Worm (Caenorhabditis elegans) whole organism, young adult: Measurements from ENCODE around the gene crn-2.

Source experiments
- B0019.2 ChIP-seq: fragments of 200-800 bp; sonication (Bioruptor generic); conservative IDR thresholded peaks from 2 replicates; pipeline ENCODE4 v1.3.6; 2022; ENCODE audit warnings: missing genetic modification reagents, missing genetic modification characterization, missing compliant biosample characterization
- D2030.7 ChIP-seq: fragments of 200-800 bp; sonication (Bioruptor generic); IDR thresholded peaks from 2 replicates; pipeline ENCODE4 v1.3.6; 2022; ENCODE audit warnings: missing genetic modification reagents, missing genetic modification characterization, missing compliant biosample characterization
- F23B12.7 ChIP-seq: sonication (generic microtip); optimal IDR thresholded peaks from 2 replicates; lab custom pipeline; 2017; ENCODE audit warnings: missing genetic modification characterization, mild to moderate bottlenecking, missing compliant biosample characterization, antibody characterized with exemption, moderate library complexity; ENCODE audit not compliant: insufficient read depth
- F33H1.4 ChIP-seq: fragments of 200-800 bp; sonication (Bioruptor generic); IDR thresholded peaks from 2 replicates; pipeline ENCODE4 v1.3.6; 2022; ENCODE audit warnings: missing genetic modification reagents, missing genetic modification characterization, missing compliant biosample characterization
- K11D2.4 ChIP-seq: fragments of 200-800 bp; sonication (Bioruptor generic); IDR thresholded peaks from 2 replicates; pipeline ENCODE4 v1.3.6; 2022; ENCODE audit warnings: missing genetic modification reagents, missing genetic modification characterization, missing compliant biosample characterization
- K12H6.12 ChIP-seq: fragments of 200-800 bp; sonication (Bioruptor generic); optimal IDR thresholded peaks from 2 replicates; lab custom pipeline; 2018; ENCODE audit warnings: mild to moderate bottlenecking, missing genetic modification characterization, missing compliant biosample characterization
- T07F8.4 ChIP-seq: sonication (generic microtip); optimal IDR thresholded peaks from 2 replicates; lab custom pipeline; 2016; ENCODE audit warnings: mild to moderate bottlenecking, missing genetic modification characterization, moderate library complexity, missing compliant biosample characterization
- Y67H2A.10 ChIP-seq: fragments of 200-800 bp; sonication (Bioruptor generic); conservative IDR thresholded peaks from 2 replicates; pipeline ENCODE4 v1.3.6; 2022; ENCODE audit warnings: missing genetic modification reagents, missing genetic modification characterization, missing compliant biosample characterization
- Y79H2A.3 ChIP-seq: fragments of 200-800 bp; sonication (Bioruptor generic); conservative IDR thresholded peaks from 2 replicates; pipeline ENCODE4 v1.3.6; 2022; ENCODE audit warnings: missing genetic modification reagents, missing genetic modification characterization, missing compliant biosample characterization
- ZK185.1 ChIP-seq: sonication (generic microtip); optimal IDR thresholded peaks from 2 replicates; lab custom pipeline; 2016; ENCODE audit warnings: mild to moderate bottlenecking, missing genetic modification characterization, missing compliant biosample characterization; ENCODE audit not compliant: poor library complexity, severe bottlenecking
- attf-3 ChIP-seq: fragments of 200-800 bp; sonication (Bioruptor generic); conservative IDR thresholded peaks from 2 replicates; pipeline ENCODE4 v1.3.6; 2022; ENCODE audit warnings: missing genetic modification reagents, missing genetic modification characterization, missing compliant biosample characterization
- bed-1 ChIP-seq: fragments of 200-800 bp; sonication (Bioruptor generic); IDR thresholded peaks from 2 replicates; pipeline ENCODE4 v1.3.6; 2022; ENCODE audit warnings: missing genetic modification reagents, missing genetic modification characterization, missing compliant biosample characterization
- cebp-1 ChIP-seq, 2 experiments: fragments of 200-800 bp in 1 of 2; sonication (Bioruptor generic) in 1 of 2; sonication (generic microtip) in 1 of 2; IDR thresholded peaks in 1 of 2; optimal IDR thresholded peaks in 1 of 2; 2 replicates each; pipeline versions ENCODE4 v1.3.6 to Lab custom; 2017 to 2022; ENCODE audit warnings: missing compliant biosample characterization in 2 of 2, missing genetic modification characterization in 2 of 2, mild to moderate bottlenecking in 1 of 2, missing genetic modification reagents in 1 of 2, moderate library complexity in 1 of 2
- ceh-100 ChIP-seq: fragments of 200-800 bp; sonication (Bioruptor generic); IDR thresholded peaks from 2 replicates; pipeline ENCODE4 v1.3.6; 2022; ENCODE audit warnings: missing genetic modification reagents, missing genetic modification characterization, missing compliant biosample characterization
- ceh-91 ChIP-seq: fragments of 200-800 bp; sonication (Bioruptor generic); IDR thresholded peaks from 2 replicates; pipeline ENCODE4 v1.3.6; 2022; ENCODE audit warnings: missing genetic modification reagents, missing genetic modification characterization, missing compliant biosample characterization
- dox-1 ChIP-seq: fragments of 200-800 bp; sonication (Bioruptor generic); IDR thresholded peaks from 2 replicates; pipeline ENCODE4 v1.3.6; 2022; ENCODE audit warnings: missing genetic modification reagents, missing genetic modification characterization, missing compliant biosample characterization
- dpl-1 ChIP-seq: fragments of 150-350 bp; optimal IDR thresholded peaks from 2 replicates; lab custom pipeline; 2014; ENCODE audit warnings: missing biosample characterization, missing genetic modification reagents, missing genetic modification characterization
- efl-1 ChIP-seq: fragments of 150-350 bp; optimal IDR thresholded peaks from 2 replicates; lab custom pipeline; 2014; ENCODE audit warnings: missing biosample characterization, missing genetic modification reagents, missing genetic modification characterization
- egl-44 ChIP-seq: fragments of 200-800 bp; sonication (Bioruptor generic); IDR thresholded peaks from 2 replicates; pipeline ENCODE4 v1.3.6; 2022; ENCODE audit warnings: missing genetic modification reagents, missing genetic modification characterization, missing compliant biosample characterization
- egrh-3 ChIP-seq: fragments of 200-800 bp; sonication (Bioruptor generic); IDR thresholded peaks from 2 replicates; pipeline ENCODE4 v1.3.6; 2022; ENCODE audit warnings: missing genetic modification reagents, missing genetic modification characterization, missing compliant biosample characterization
- ekl-4 ChIP-seq: fragments of 200-800 bp; sonication (Bioruptor generic); IDR thresholded peaks from 2 replicates; pipeline ENCODE4 v1.3.6; 2022; ENCODE audit warnings: missing genetic modification reagents, missing genetic modification characterization, missing compliant biosample characterization
- hmg-1.2 ChIP-seq: fragments of 200-800 bp; sonication (Bioruptor generic); IDR thresholded peaks from 2 replicates; pipeline ENCODE4 v1.3.6; 2022; ENCODE audit warnings: missing genetic modification reagents, missing genetic modification characterization, missing compliant biosample characterization
- hrde-1 ChIP-seq: sonication (generic microtip); optimal IDR thresholded peaks from 2 replicates; lab custom pipeline; 2016; ENCODE audit warnings: missing genetic modification characterization, mild to moderate bottlenecking, missing compliant biosample characterization, moderate library complexity, missing genotype, missing genetic modification reagents, borderline replicate concordance
- lin-35 ChIP-seq, 3 experiments: fragments of 150-350 bp in 2 of 3; sonication (generic microtip) in 1 of 3; optimal IDR thresholded peaks; 2 replicates each; lab custom pipeline; 2014 to 2018; ENCODE audit warnings: missing biosample characterization in 3 of 3, missing genetic modification characterization in 3 of 3, missing genetic modification reagents in 3 of 3
- lin-54 ChIP-seq: fragments of 200-800 bp; sonication (Bioruptor generic); optimal IDR thresholded peaks from 2 replicates; lab custom pipeline; 2018; ENCODE audit warnings: mild to moderate bottlenecking, missing genetic modification characterization, missing compliant biosample characterization
- lir-1 ChIP-seq: fragments of 200-800 bp; sonication (Bioruptor generic); conservative IDR thresholded peaks from 2 replicates; pipeline ENCODE4 v1.3.6; 2022; ENCODE audit warnings: missing genetic modification reagents, missing genetic modification characterization, missing compliant biosample characterization
- lsl-1 ChIP-seq: fragments of 200-800 bp; sonication (Bioruptor generic); optimal IDR thresholded peaks from 2 replicates; lab custom pipeline; 2018; ENCODE audit warnings: mild to moderate bottlenecking, missing genetic modification characterization, moderate library complexity, missing compliant biosample characterization
- madf-6 ChIP-seq: fragments of 200-800 bp; sonication (Bioruptor generic); IDR thresholded peaks from 2 replicates; pipeline ENCODE4 v1.3.6; 2022; ENCODE audit warnings: missing genetic modification reagents, missing genetic modification characterization, missing compliant biosample characterization
- madf-8 ChIP-seq: fragments of 200-800 bp; sonication (Bioruptor generic); conservative IDR thresholded peaks from 2 replicates; pipeline ENCODE4 v1.3.6; 2022; ENCODE audit warnings: missing genetic modification reagents, missing genetic modification characterization, missing compliant biosample characterization
- mcd-1 ChIP-seq: fragments of 200-800 bp; sonication (Bioruptor generic); IDR thresholded peaks from 2 replicates; pipeline ENCODE4 v1.3.6; 2022; ENCODE audit warnings: missing genetic modification reagents, missing genetic modification characterization, missing compliant biosample characterization
- nfya-1 ChIP-seq: sonication (generic microtip); optimal IDR thresholded peaks from 2 replicates; lab custom pipeline; 2017; ENCODE audit warnings: antibody characterized with exemption, missing compliant biosample characterization, missing genetic modification characterization, borderline replicate concordance; ENCODE audit not compliant: insufficient read depth
- nfyb-1 ChIP-seq: fragments of 200-800 bp; sonication (Bioruptor generic); IDR thresholded peaks from 2 replicates; pipeline ENCODE4 v1.3.6; 2022; ENCODE audit warnings: missing genetic modification reagents, missing genetic modification characterization, missing compliant biosample characterization
- nhr-179 ChIP-seq: sonication (generic microtip); optimal IDR thresholded peaks from 2 replicates; lab custom pipeline; 2016; ENCODE audit warnings: mild to moderate bottlenecking, missing genetic modification characterization, missing compliant biosample characterization
- nhr-80 ChIP-seq: sonication (generic microtip); optimal IDR thresholded peaks from 2 replicates; lab custom pipeline; 2016; ENCODE audit warnings: missing genetic modification characterization, missing compliant biosample characterization
- nhr-90 ChIP-seq: sonication (generic microtip); optimal IDR thresholded peaks from 2 replicates; lab custom pipeline; 2016; ENCODE audit warnings: missing genotype, mild to moderate bottlenecking, missing genetic modification characterization, missing compliant biosample characterization
- rec-8 ChIP-seq, 2 experiments: sonication (generic microtip); optimal IDR thresholded peaks; 2 replicates each; lab custom pipeline; 2016; ENCODE audit warnings: mild to moderate bottlenecking in 2 of 2, missing genetic modification characterization in 2 of 2, missing genetic modification reagents in 2 of 2, missing genotype in 2 of 2, missing biosample characterization in 1 of 2, missing compliant biosample characterization in 1 of 2, moderate library complexity in 1 of 2
- snpc-1.1 ChIP-seq: sonication (generic microtip); optimal IDR thresholded peaks from 2 replicates; lab custom pipeline; 2017; ENCODE audit warnings: missing genetic modification characterization, mild to moderate bottlenecking, missing compliant biosample characterization, antibody characterized with exemption, moderate library complexity, missing genotype, missing genetic modification reagents; ENCODE audit not compliant: insufficient read depth
- snpc-1.3 ChIP-seq: sonication (generic microtip); optimal IDR thresholded peaks from 2 replicates; lab custom pipeline; 2017; ENCODE audit warnings: missing genetic modification characterization, mild to moderate bottlenecking, missing compliant biosample characterization, antibody characterized with exemption, moderate library complexity, missing genotype, missing genetic modification reagents; ENCODE audit not compliant: insufficient read depth
- snpc-3.4 ChIP-seq: sonication (generic microtip); optimal IDR thresholded peaks from 2 replicates; lab custom pipeline; 2017; ENCODE audit warnings: missing genetic modification characterization, mild to moderate bottlenecking, missing compliant biosample characterization, antibody characterized with exemption, moderate library complexity, missing genotype, missing genetic modification reagents
- snpc-4 ChIP-seq, 5 experiments: fragments of 150-350 bp in 1 of 5; sonication (generic microtip) in 4 of 5; optimal IDR thresholded peaks; 2 replicates each; lab custom pipeline; 2014 to 2018; ENCODE audit warnings: missing genetic modification characterization in 5 of 5, missing biosample characterization in 3 of 5, antibody characterized with exemption in 2 of 5, mild to moderate bottlenecking in 2 of 5, missing compliant biosample characterization in 2 of 5, missing genotype in 2 of 5, moderate library complexity in 2 of 5, missing genetic modification reagents in 1 of 5
- tbp1 ChIP-seq: fragments of 200-800 bp; sonication (Bioruptor generic); optimal IDR thresholded peaks from 2 replicates; lab custom pipeline; 2018; ENCODE audit warnings: mild to moderate bottlenecking, missing genetic modification characterization, missing compliant biosample characterization
- xnd-1 ChIP-seq: sonication (generic microtip); optimal IDR thresholded peaks from 2 replicates; lab custom pipeline; 2016; ENCODE audit warnings: missing genotype, missing genetic modification reagents, missing genetic modification characterization, missing compliant biosample characterization
- zim-3 ChIP-seq: sonication (generic microtip); optimal IDR thresholded peaks from 2 replicates; lab custom pipeline; 2017; ENCODE audit warnings: mild to moderate bottlenecking, missing genetic modification characterization, moderate library complexity, missing compliant biosample characterization

Gene crn-2

ce11 chrV:5584293-5584776 is 10.1 kb upstream of the crn-2 start, which contains the start of gene pas-6:
Gene pas-6, minus strand, starts transcription at chrV:5584343.
- no peak for TF ChIP-seq snpc-4 (GFP tag; optimal IDR thresholded peaks at IDR 0.05; lab: Kevin White, UChicago)
- peak in 3 of 4 experiments; percentile 6 to 54 (median 31) for TF ChIP-seq snpc-4 (tag; optimal IDR thresholded peaks at IDR 0.05; lab: Kevin White, UChicago)
- TF ChIP-seq tbp1 (GFP tag; lab: Kevin White, UChicago) = peak; percentile 35
- no peak for TF ChIP-seq nhr-179 (tag; lab: Kevin White, UChicago)
- TF ChIP-seq madf-6 (GFP tag; lab: Robert Waterston, UW) = peak; percentile 97
- TF ChIP-seq hrde-1 (tag; lab: Kevin White, UChicago) = no peak
- peak; percentile 84 for TF ChIP-seq xnd-1 (tag; lab: Kevin White, UChicago)
- peak; percentile 31 for TF ChIP-seq F23B12.7 (tag; lab: Kevin White, UChicago)
- no peak for TF ChIP-seq rec-8 (tag; optimal IDR thresholded peaks at IDR 0.05; lab: Kevin White, UChicago)
- TF ChIP-seq snpc-1.1 (tag; lab: Kevin White, UChicago) = peak; percentile 39
- peak; percentile 31; the same call in 1 of the 2 replicates for TF ChIP-seq hmg-1.2 (GFP tag; lab: Robert Waterston, UW)
- no peak for TF ChIP-seq attf-3 (GFP tag; lab: Robert Waterston, UW)
- TF ChIP-seq K12H6.12 (tag; lab: Kevin White, UChicago) = no peak
- TF ChIP-seq D2030.7 (GFP tag; lab: Robert Waterston, UW) = peak; percentile 75
- no peak for TF ChIP-seq bed-1 (GFP tag; lab: Robert Waterston, UW)
- no peak for TF ChIP-seq Y67H2A.10 (GFP tag; lab: Robert Waterston, UW)
- peak; percentile 33 for TF ChIP-seq lin-54 (GFP tag; lab: Kevin White, UChicago)
- TF ChIP-seq efl-1 (GFP tag; lab: Kevin White, UChicago) = peak; percentile 97
- TF ChIP-seq nhr-80 = no peak
- TF ChIP-seq K11D2.4 = no peak
- no peak for TF ChIP-seq nfya-1 (tag; lab: Kevin White, UChicago)
- TF ChIP-seq Y79H2A.3 = no peak
- TF ChIP-seq nfyb-1 (GFP tag; lab: Robert Waterston, UW) = no peak
- no peak for TF ChIP-seq cebp-1 (GFP tag; IDR thresholded peaks at IDR 0.05; lab: Robert Waterston, UW)
- peak; percentile 25 for TF ChIP-seq cebp-1 (tag; optimal IDR thresholded peaks at IDR 0.05; lab: Kevin White, UChicago)
- no peak for TF ChIP-seq ZK185.1 (tag; lab: Kevin White, UChicago)
- peak; percentile 69 for TF ChIP-seq F33H1.4 (GFP tag; lab: Robert Waterston, UW)
- peak; percentile 93 for TF ChIP-seq lsl-1 (GFP tag; lab: Kevin White, UChicago)
- TF ChIP-seq ekl-4 (GFP tag; lab: Robert Waterston, UW) = no peak
- no peak for TF ChIP-seq T07F8.4 (tag; lab: Kevin White, UChicago)
- TF ChIP-seq zim-3 (tag; lab: Kevin White, UChicago) = no peak
- 0 out of 2 replicates have a peak, but pooled peaks have one; percentile 5 for TF ChIP-seq dox-1 (GFP tag; lab: Robert Waterston, UW)
- no peak for TF ChIP-seq nhr-90 (tag; lab: Kevin White, UChicago)
- TF ChIP-seq B0019.2 = peak; percentile 61
- no peak for TF ChIP-seq egrh-3 (GFP tag; lab: Robert Waterston, UW)
- TF ChIP-seq snpc-3.4 (tag; lab: Kevin White, UChicago) = peak; percentile 45
- TF ChIP-seq snpc-1.3 = peak; percentile 37
- TF ChIP-seq egl-44 (GFP tag; lab: Robert Waterston, UW) = no peak
- TF ChIP-seq lin-35 (GFP tag; optimal IDR thresholded peaks at IDR 0.05; lab: Kevin White, UChicago) = peak in 1 of 3 experiments; percentile 27
- TF ChIP-seq mcd-1 = peak; percentile 8; the same call in 1 of the 2 replicates
- peak; percentile 97 for TF ChIP-seq madf-8 (GFP tag; lab: Robert Waterston, UW)
- peak; percentile 81 for TF ChIP-seq dpl-1
- TF ChIP-seq lir-1 = no peak
- TF ChIP-seq ceh-91 (GFP tag; lab: Robert Waterston, UW) = peak; percentile 81
- no peak for TF ChIP-seq ceh-100 (GFP tag; lab: Robert Waterston, UW)
